Fruit fly (Drosophila melanogaster) whole organism: ENCODE measurements around the gene Nt5b.

ENCODE experiments used
- Dll ChIP-seq: fragments of >200 bp; optimal IDR thresholded peaks from 2 replicates; lab custom pipeline; 2017
- EcR ChIP-seq, 2 experiments: fragments of >200 bp; optimal IDR thresholded peaks; 2 replicates each; lab custom pipeline; 2017; ENCODE audit warnings: missing biosample characterization in 2 of 2, missing genetic modification characterization in 2 of 2, missing genetic modification reagents in 2 of 2
- psq ChIP-seq: fragments of >200 bp; optimal IDR thresholded peaks from 2 replicates; lab custom pipeline; 2017

DNA sequence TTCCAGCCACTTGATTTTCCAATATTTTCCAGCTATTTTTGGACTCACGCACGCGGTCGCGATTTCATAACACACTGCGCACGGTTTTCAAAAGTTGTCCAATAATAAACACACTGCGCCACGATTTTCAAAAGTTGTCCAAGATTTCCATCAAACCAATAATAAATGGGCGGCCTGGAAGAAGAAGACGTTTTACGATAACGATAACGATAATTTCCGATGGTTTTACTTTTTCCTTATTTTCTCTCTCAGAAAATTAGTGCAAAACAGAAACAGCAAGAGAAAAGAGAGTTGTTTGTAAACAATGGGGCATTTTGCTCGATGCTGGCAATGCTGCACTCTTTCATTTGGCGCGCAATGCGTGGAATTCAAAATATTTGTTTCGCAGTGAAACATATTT, at the start of gene Nt5b:
- TF ChIP-seq EcR (GFP tag; optimal IDR thresholded peaks at IDR 0.05; lab: Kevin White, UChicago) (no peak), Dll (lab: Kevin White, UChicago) (no peak), psq (no peak)
